Worm (Caenorhabditis elegans): ENCODE data around the gene gldi-7.

The gldi-7 gene

ce11 chrII:8569038-8569977, 38.3 kb upstream of the gldi-7 start, which contains the start of the genes col-38 and rpl-5:
Gene col-38 (minus strand): TSS chrII:8569088.
Gene rpl-5 (plus strand): TSS chrII:8569927.
- TF ChIP-seq drap-1 (GFP tag; optimal IDR thresholded peaks at IDR 0.05) (no peak), unc-62 (GFP tag; optimal IDR thresholded peaks at IDR 0.05) (peak; percentile 32), mep-1 (tag; optimal IDR thresholded peaks at IDR 0.05) (peak; percentile 93), mab-5 (tag; optimal IDR thresholded peaks at IDR 0.05) (no peak), hlh-1 (tag; optimal IDR thresholded peaks at IDR 0.05) (peak; percentile 40), cnd-1 (tag; optimal IDR thresholded peaks at IDR 0.05) (peak; percentile 39), unc-120 (tag; optimal IDR thresholded peaks at IDR 0.05; ENCODE audit: poor library complexity, severe bottlenecking) (peak; percentile 13), ces-1 (GFP tag; optimal IDR thresholded peaks at IDR 0.05) (peak; percentile 79), nhr-2 (tag; optimal IDR thresholded peaks at IDR 0.05) (peak; percentile 54), sptf-1 (tag; optimal IDR thresholded peaks at IDR 0.05) (peak; percentile 81), nhr-12 (tag; optimal IDR thresholded peaks at IDR 0.05) (no peak), snpc-4 (tag; optimal IDR thresholded peaks at IDR 0.05) (no peak), ceh-39 (tag; optimal IDR thresholded peaks at IDR 0.05) (peak; percentile 82), nhr-237 (tag; optimal IDR thresholded peaks at IDR 0.05) (peak; percentile 91), lin-13 (tag; optimal IDR thresholded peaks at IDR 0.05) (peak; percentile 87), lsy-2 (tag; optimal IDR thresholded peaks at IDR 0.05) (peak; percentile 96), M03D4.4 (tag; optimal IDR thresholded peaks at IDR 0.05) (no peak), pha-4 (tag; optimal IDR thresholded peaks at IDR 0.05) (peak; percentile 90), mls-2 (tag; optimal IDR thresholded peaks at IDR 0.05) (peak; percentile 54), ztf-11 (tag; optimal IDR thresholded peaks at IDR 0.05) (no peak), nhr-28 (tag; optimal IDR thresholded peaks at IDR 0.05) (no peak)

- TF ChIP-seq ham-2 (GFP tag; optimal IDR thresholded peaks at IDR 0.05) (no peak), mab-5 (tag; optimal IDR thresholded peaks at IDR 0.05) (no peak), ztf-11 (tag; optimal IDR thresholded peaks at IDR 0.05) (no peak), tbx-8 (GFP tag; optimal IDR thresholded peaks at IDR 0.05) (no peak), unc-62 (GFP tag; optimal IDR thresholded peaks at IDR 0.05) (no peak), ces-1 (GFP tag; optimal IDR thresholded peaks at IDR 0.05) (no peak), sptf-1 (tag; optimal IDR thresholded peaks at IDR 0.05) (no peak), lsy-2 (tag; optimal IDR thresholded peaks at IDR 0.05) (no peak), ceh-39 (tag; optimal IDR thresholded peaks at IDR 0.05) (no peak), nhr-28 (tag; optimal IDR thresholded peaks at IDR 0.05) (no peak), lin-32 (GFP tag; optimal IDR thresholded peaks at IDR 0.05) (no peak), nhr-237 (tag; optimal IDR thresholded peaks at IDR 0.05) (no peak), elt-1 (tag; optimal IDR thresholded peaks at IDR 0.05; ENCODE audit: borderline replicate concordance, insufficient read depth) (no peak), zip-8 (tag; optimal IDR thresholded peaks at IDR 0.05) (no peak), pha-4 (tag; optimal IDR thresholded peaks at IDR 0.05) (no peak), unc-39 (tag; optimal IDR thresholded peaks at IDR 0.05) (no peak), unc-120 (tag; optimal IDR thresholded peaks at IDR 0.05; ENCODE audit: poor library complexity, severe bottlenecking) (no peak), ceh-83 (GFP tag; optimal IDR thresholded peaks at IDR 0.05) (no peak), flh-1 (GFP tag; optimal IDR thresholded peaks at IDR 0.05) (no peak)
These were observed 37.4 kb upstream of the gldi-7 start for ce11 chrII:8568234-8568969.

ce11 chrII:8566806-8567266, 35.8 kb upstream of the gldi-7 start, which contains the start of gene F54C9.3:
Gene F54C9.3 (minus strand): TSS chrII:8566856.
- TF ChIP-seq nhr-76 (tag; optimal IDR thresholded peaks at IDR 0.05) (no peak), elt-1 (tag; optimal IDR thresholded peaks at IDR 0.05; ENCODE audit: borderline replicate concordance, insufficient read depth) (no peak), blmp-1 (tag; optimal IDR thresholded peaks at IDR 0.05) (no peak), M03D4.4 (tag; optimal IDR thresholded peaks at IDR 0.05) (no peak)

ce11 chrII:8566039-8566438, 35.0 kb upstream of the gldi-7 start, which contains the start of gene stc-1:
Gene stc-1 (minus strand): TSS chrII:8566139.
- no peak for TF ChIP-seq ceh-83 (GFP tag; optimal IDR thresholded peaks at IDR 0.05)
- no peak for TF ChIP-seq sem-2 (GFP tag; optimal IDR thresholded peaks at IDR 0.05)
- TF ChIP-seq sptf-1 (tag; optimal IDR thresholded peaks at IDR 0.05), result no peak
- TF ChIP-seq unc-120 (tag; optimal IDR thresholded peaks at IDR 0.05; ENCODE audit: poor library complexity, severe bottlenecking), result peak; percentile 28
- peak; percentile 10 for TF ChIP-seq ces-1 (GFP tag; optimal IDR thresholded peaks at IDR 0.05)
- no peak for TF ChIP-seq hlh-1 (tag; optimal IDR thresholded peaks at IDR 0.05)
- TF ChIP-seq nhr-28 (tag; optimal IDR thresholded peaks at IDR 0.05), result no peak
- peak; percentile 10 for TF ChIP-seq mep-1 (tag; optimal IDR thresholded peaks at IDR 0.05)
- no peak for TF ChIP-seq drap-1 (GFP tag; optimal IDR thresholded peaks at IDR 0.05)
- no peak for TF ChIP-seq zip-8 (tag; optimal IDR thresholded peaks at IDR 0.05)
- TF ChIP-seq unc-62 (GFP tag; optimal IDR thresholded peaks at IDR 0.05), result no peak
- no peak for TF ChIP-seq nhr-76 (tag; optimal IDR thresholded peaks at IDR 0.05)
- TF ChIP-seq nhr-237 (tag; optimal IDR thresholded peaks at IDR 0.05), result no peak
- no peak for TF ChIP-seq snpc-4 (tag; optimal IDR thresholded peaks at IDR 0.05)
- TF ChIP-seq bed-3 (GFP tag; optimal IDR thresholded peaks at IDR 0.05), result no peak
- TF ChIP-seq M03D4.4 (tag; optimal IDR thresholded peaks at IDR 0.05), result no peak
- no peak for TF ChIP-seq mab-5 (tag; optimal IDR thresholded peaks at IDR 0.05)
- TF ChIP-seq ceh-39 (tag; optimal IDR thresholded peaks at IDR 0.05), result no peak
- no peak for TF ChIP-seq lin-13 (tag; optimal IDR thresholded peaks at IDR 0.05)
- no peak for TF ChIP-seq elt-3 (tag; optimal IDR thresholded peaks at IDR 0.05)
- TF ChIP-seq ceh-43 (GFP tag; optimal IDR thresholded peaks at IDR 0.05), result no peak
- TF ChIP-seq ztf-11 (tag; optimal IDR thresholded peaks at IDR 0.05), result no peak
- TF ChIP-seq lsy-2 (tag; optimal IDR thresholded peaks at IDR 0.05), result peak; percentile 65
- TF ChIP-seq unc-39 (tag; optimal IDR thresholded peaks at IDR 0.05), result no peak

All from whole organism, mixed stage, embryonic.